Worm (Caenorhabditis elegans) whole organism, mixed stage, embryonic: ENCODE results near the gene wdr-48.

Source experiments
- elt-1 ChIP-seq: sonication (generic microtip); optimal IDR thresholded peaks from 2 replicates; lab custom pipeline; 2017; ENCODE audit warnings: missing genetic modification characterization, mild to moderate bottlenecking, missing compliant biosample characterization, antibody characterized with exemption, moderate library complexity, borderline replicate concordance; ENCODE audit not compliant: insufficient read depth
- elt-3 ChIP-seq: fragments of 150-350 bp; optimal IDR thresholded peaks from 2 replicates; lab custom pipeline; 2014; ENCODE audit warnings: missing biosample characterization, missing genetic modification characterization
- lin-13 ChIP-seq: fragments of 150-350 bp; optimal IDR thresholded peaks from 2 replicates; lab custom pipeline; 2014; ENCODE audit warnings: missing biosample characterization, missing genetic modification characterization
- nhr-12 ChIP-seq: fragments of 150-350 bp; optimal IDR thresholded peaks from 2 replicates; lab custom pipeline; 2014; ENCODE audit warnings: missing biosample characterization, missing genetic modification characterization
- nhr-76 ChIP-seq: sonication (generic microtip); optimal IDR thresholded peaks from 2 replicates; lab custom pipeline; 2017; ENCODE audit warnings: missing biosample characterization, missing genetic modification characterization
- pha-4 ChIP-seq: fragments of 150-350 bp; optimal IDR thresholded peaks from 2 replicates; lab custom pipeline; 2018; ENCODE audit warnings: missing biosample characterization, missing genetic modification reagents, missing genetic modification characterization
- ztf-11 ChIP-seq: fragments of 150-350 bp; optimal IDR thresholded peaks from 2 replicates; lab custom pipeline; 2014; ENCODE audit warnings: missing biosample characterization, missing genetic modification characterization

- no peak for TF ChIP-seq nhr-76
- no peak for TF ChIP-seq pha-4
- TF ChIP-seq lin-13 (tag; lab: Kevin White, UChicago), result no peak
- no peak for TF ChIP-seq elt-1 (tag; lab: Kevin White, UChicago)
- TF ChIP-seq elt-3, result no peak
- no peak for TF ChIP-seq nhr-12 (tag; lab: Kevin White, UChicago)
- no peak for TF ChIP-seq ztf-11 (tag; lab: Kevin White, UChicago)
Measured at ce11 chrIII:4540604-4541003, 38.0 kb upstream of the wdr-48 start, which contains the start of gene ugt-62.
